Fruit fly (Drosophila melanogaster) whole organism, prepupa: ENCODE results near the gene Pka-C1.

Source experiments
- Blimp-1 ChIP-seq: fragments of 200-800 bp; sonication (Bioruptor generic); optimal IDR thresholded peaks from 3 replicates; lab custom pipeline; 2017; ENCODE audit warnings: missing biosample characterization, missing genetic modification characterization, mild to moderate bottlenecking, moderate library complexity, missing genetic modification reagents
- CG10631 ChIP-seq: fragments of 200-800 bp; sonication (Bioruptor generic); optimal IDR thresholded peaks from 2 replicates; lab custom pipeline; 2016; ENCODE audit warnings: missing biosample characterization, missing genetic modification characterization
- CG10669 ChIP-seq: fragments of 200-800 bp; sonication (Bioruptor generic); optimal IDR thresholded peaks from 3 replicates; lab custom pipeline; 2018; ENCODE audit warnings: missing biosample characterization, mild to moderate bottlenecking, missing genetic modification characterization, moderate library complexity
- CG11294 ChIP-seq: fragments of 200-800 bp; sonication (Bioruptor generic); IDR thresholded peaks from 2 replicates; pipeline ENCODE4 v1.3.6; 2022; ENCODE audit warnings: missing biosample characterization, missing genetic modification characterization
- CG11902 ChIP-seq: fragments of 200-800 bp; sonication (Bioruptor generic); optimal IDR thresholded peaks from 3 replicates; lab custom pipeline; 2016; ENCODE audit warnings: missing biosample characterization, missing genetic modification characterization
- CG15336 ChIP-seq: fragments of 200-800 bp; sonication (Bioruptor generic); IDR thresholded peaks from 2 replicates; pipeline ENCODE4 v1.3.6; 2022; ENCODE audit warnings: missing biosample characterization, missing genetic modification characterization
- CG1621 ChIP-seq: fragments of 200-800 bp; sonication (Bioruptor generic); optimal IDR thresholded peaks from 3 replicates; lab custom pipeline; 2018; ENCODE audit warnings: missing biosample characterization, mild to moderate bottlenecking, missing genetic modification characterization
- CG16779 ChIP-seq: fragments of 200-800 bp; sonication (Bioruptor generic); optimal IDR thresholded peaks from 3 replicates; lab custom pipeline; 2017; ENCODE audit warnings: missing biosample characterization, mild to moderate bottlenecking, missing genetic modification characterization
- CG32006 ChIP-seq: fragments of 200-800 bp; sonication (Bioruptor generic); optimal IDR thresholded peaks from 3 replicates; lab custom pipeline; 2017; ENCODE audit warnings: missing biosample characterization, mild to moderate bottlenecking, missing genetic modification characterization
- CG34406 ChIP-seq: fragments of 200-800 bp; sonication (Bioruptor generic); optimal IDR thresholded peaks from 3 replicates; lab custom pipeline; 2016; ENCODE audit warnings: missing biosample characterization, missing genetic modification characterization
- CG3919 ChIP-seq: fragments of 200-800 bp; sonication (Bioruptor generic); optimal IDR thresholded peaks from 3 replicates; lab custom pipeline; 2016; ENCODE audit warnings: missing biosample characterization, missing genetic modification characterization
- CG4318 ChIP-seq: fragments of 200-800 bp; sonication (Bioruptor generic); optimal IDR thresholded peaks from 3 replicates; lab custom pipeline; 2017; ENCODE audit warnings: missing biosample characterization, mild to moderate bottlenecking, missing genetic modification characterization
- CG6163 ChIP-seq: fragments of 200-800 bp; sonication (Bioruptor generic); IDR thresholded peaks from 3 replicates; pipeline ENCODE4 v1.3.6; 2022; ENCODE audit warnings: missing biosample characterization, missing genetic modification characterization
- CG6276 ChIP-seq: fragments of 200-800 bp; sonication (Bioruptor generic); optimal IDR thresholded peaks from 2 replicates; lab custom pipeline; 2017; ENCODE audit warnings: missing biosample characterization, mild to moderate bottlenecking, missing genetic modification characterization
- CG6808 ChIP-seq: fragments of 200-800 bp; sonication (Bioruptor generic); optimal IDR thresholded peaks from 3 replicates; lab custom pipeline; 2017; ENCODE audit warnings: missing biosample characterization, missing genetic modification characterization, mild to moderate bottlenecking, moderate library complexity, missing genetic modification reagents
- CG6854 ChIP-seq: fragments of 200-800 bp; sonication (Bioruptor generic); optimal IDR thresholded peaks from 2 replicates; lab custom pipeline; 2017; ENCODE audit warnings: missing biosample characterization, mild to moderate bottlenecking, missing genetic modification characterization
- CG7368 ChIP-seq: fragments of 200-800 bp; sonication (Bioruptor generic); optimal IDR thresholded peaks from 3 replicates; lab custom pipeline; 2016; ENCODE audit warnings: missing biosample characterization, missing genetic modification characterization
- CG8119 ChIP-seq: fragments of 200-800 bp; sonication (Bioruptor generic); IDR thresholded peaks from 3 replicates; pipeline ENCODE4 v1.3.6; 2022; ENCODE audit warnings: missing biosample characterization, missing genetic modification characterization
- CG8319 ChIP-seq: fragments of 200-800 bp; sonication (Bioruptor generic); optimal IDR thresholded peaks from 3 replicates; lab custom pipeline; 2016; ENCODE audit warnings: missing biosample characterization, missing genetic modification characterization
- CG9139 ChIP-seq: fragments of 200-800 bp; sonication (Bioruptor generic); optimal IDR thresholded peaks from 3 replicates; lab custom pipeline; 2017; ENCODE audit warnings: missing biosample characterization, mild to moderate bottlenecking, missing genetic modification characterization
- Eip75B ChIP-seq: fragments of 200-800 bp; sonication (Bioruptor generic); optimal IDR thresholded peaks from 3 replicates; lab custom pipeline; 2016; ENCODE audit warnings: missing biosample characterization, missing genetic modification characterization
- Eip78C ChIP-seq: fragments of 200-800 bp; sonication (Bioruptor generic); peaks from one replicate; lab custom pipeline; 2016; ENCODE audit warnings: missing biosample characterization, missing genetic modification characterization
- Eip93F ChIP-seq: fragments of 200-800 bp; sonication (Bioruptor generic); optimal IDR thresholded peaks from 2 replicates; lab custom pipeline; 2016; ENCODE audit warnings: missing biosample characterization, mild to moderate bottlenecking, missing genetic modification characterization
- Ets21C ChIP-seq: fragments of 200-800 bp; sonication (Bioruptor generic); optimal IDR thresholded peaks from 3 replicates; lab custom pipeline; 2016; ENCODE audit warnings: missing biosample characterization, missing genetic modification characterization
- Ets96B ChIP-seq: fragments of 200-800 bp; optimal IDR thresholded peaks from 2 replicates; lab custom pipeline; 2019; ENCODE audit warnings: missing biosample characterization, mild to moderate bottlenecking, missing genetic modification characterization, moderate library complexity
- Gug ChIP-seq: fragments of 200-800 bp; sonication (Bioruptor generic); IDR thresholded peaks from 2 replicates; pipeline ENCODE4 v1.3.6; 2022; ENCODE audit warnings: missing biosample characterization, missing genetic modification characterization
- Hr38 ChIP-seq: sonication (Bioruptor generic); optimal IDR thresholded peaks from 2 replicates; lab custom pipeline; 2016; ENCODE audit warnings: missing biosample characterization, missing genetic modification characterization
- Hr4 ChIP-seq: fragments of 200-800 bp; sonication (Bioruptor generic); optimal IDR thresholded peaks from 3 replicates; lab custom pipeline; 2016; ENCODE audit warnings: missing biosample characterization, missing genetic modification characterization
- Lpt ChIP-seq: fragments of 200-800 bp; sonication (Bioruptor generic); optimal IDR thresholded peaks from 3 replicates; lab custom pipeline; 2016; ENCODE audit warnings: missing biosample characterization, missing genetic modification characterization
- Met ChIP-seq: fragments of 200-800 bp; sonication (Bioruptor generic); optimal IDR thresholded peaks from 3 replicates; lab custom pipeline; 2016; ENCODE audit warnings: missing biosample characterization, missing genetic modification characterization
- OdsH ChIP-seq: fragments of 200-800 bp; sonication (Bioruptor generic); optimal IDR thresholded peaks from 3 replicates; lab custom pipeline; 2016; ENCODE audit warnings: missing biosample characterization, missing genetic modification characterization
- Smox ChIP-seq: fragments of 200-800 bp; sonication (Bioruptor generic); optimal IDR thresholded peaks from 3 replicates; lab custom pipeline; 2016; ENCODE audit warnings: missing biosample characterization, missing genetic modification characterization
- Sox102F ChIP-seq: fragments of 200-800 bp; sonication (Bioruptor generic); optimal IDR thresholded peaks from 2 replicates; lab custom pipeline; 2016; ENCODE audit warnings: missing biosample characterization, mild to moderate bottlenecking, missing genetic modification characterization
- achi ChIP-seq: fragments of 200-800 bp; sonication (Bioruptor generic); optimal IDR thresholded peaks from 3 replicates; lab custom pipeline; 2016; ENCODE audit warnings: missing biosample characterization, missing genetic modification characterization
- cyc ChIP-seq: fragments of 200-800 bp; sonication (Bioruptor generic); optimal IDR thresholded peaks from 3 replicates; lab custom pipeline; 2016; ENCODE audit warnings: missing biosample characterization, missing genetic modification characterization
- dac ChIP-seq: fragments of 200-800 bp; sonication (Bioruptor generic); optimal IDR thresholded peaks from 2 replicates; lab custom pipeline; 2017; ENCODE audit warnings: missing biosample characterization, mild to moderate bottlenecking, missing genetic modification characterization
- eg ChIP-seq: fragments of 200-800 bp; sonication (Bioruptor generic); IDR thresholded peaks from 3 replicates; pipeline ENCODE4 v1.3.6; 2022; ENCODE audit warnings: missing biosample characterization, missing genetic modification characterization
- esn ChIP-seq: fragments of 200-800 bp; sonication (Bioruptor generic); optimal IDR thresholded peaks from 2 replicates; lab custom pipeline; 2016; ENCODE audit warnings: missing biosample characterization, mild to moderate bottlenecking, missing genetic modification characterization, moderate library complexity
- fd59A ChIP-seq: fragments of 200-800 bp; sonication (Bioruptor generic); optimal IDR thresholded peaks from 2 replicates; lab custom pipeline; 2017; ENCODE audit warnings: missing biosample characterization, mild to moderate bottlenecking, missing genetic modification characterization, missing genetic modification reagents
- fd85E ChIP-seq: fragments of 200-800 bp; sonication (Bioruptor generic); optimal IDR thresholded peaks from 3 replicates; lab custom pipeline; 2016; ENCODE audit warnings: missing biosample characterization, missing genetic modification characterization
- fkh ChIP-seq: fragments of 200-800 bp; sonication (Bioruptor generic); optimal IDR thresholded peaks from 3 replicates; lab custom pipeline; 2017; ENCODE audit warnings: missing biosample characterization, mild to moderate bottlenecking, missing genetic modification characterization, moderate library complexity
- lz ChIP-seq: fragments of 200-800 bp; sonication (Bioruptor generic); optimal IDR thresholded peaks from 3 replicates; lab custom pipeline; 2016; ENCODE audit warnings: missing biosample characterization, missing genetic modification characterization
- net ChIP-seq: fragments of 200-800 bp; sonication (Bioruptor generic); optimal IDR thresholded peaks from 3 replicates; lab custom pipeline; 2016; ENCODE audit warnings: missing biosample characterization, missing genetic modification characterization
- spab ChIP-seq: fragments of 200-800 bp; sonication (Bioruptor generic); optimal IDR thresholded peaks from 2 replicates; lab custom pipeline; 2017; ENCODE audit warnings: missing biosample characterization, mild to moderate bottlenecking, missing genetic modification characterization, missing genetic modification reagents
- svp ChIP-seq: fragments of 200-800 bp; sonication (Bioruptor generic); peaks from one replicate; lab custom pipeline; 2016; ENCODE audit warnings: missing biosample characterization, missing genetic modification characterization

Gene Pka-C1

dm6 chr2L:9670909-9671422, 28.1 kb downstream of the Pka-C1 start:
- TF ChIP-seq Lpt (no peak), eg (0 out of 3 replicates have a peak, but pooled peaks have one; percentile 32), fkh (GFP tag; lab: Kevin White, UChicago) (peak; percentile 29)

DNA sequence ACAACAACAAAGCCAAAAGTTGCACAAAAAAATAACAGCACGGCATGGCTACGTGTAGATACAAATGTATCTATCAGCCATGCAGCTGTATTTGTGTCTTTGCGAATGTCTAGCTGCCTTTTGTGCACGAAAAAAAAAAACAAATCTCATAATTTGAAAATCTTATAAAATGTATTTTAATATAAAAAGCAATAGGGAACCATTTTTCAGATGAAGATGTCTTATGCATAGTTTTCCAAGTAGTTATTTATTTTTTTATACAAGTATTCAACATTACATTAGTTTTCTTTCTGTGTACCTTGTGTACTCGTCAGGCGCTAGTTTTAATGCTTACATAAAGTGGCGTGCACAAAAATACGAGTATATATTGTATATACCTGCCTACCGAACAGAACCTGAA, 29.7 kb downstream of the Pka-C1 start:
- TF ChIP-seq Gug (GFP tag; lab: Robert Waterston, UW) (peak; percentile 88), CG6276 (GFP tag; lab: Kevin White, UChicago) (peak; percentile 80), OdsH (GFP tag; lab: Kevin White, UChicago) (peak; percentile 44), CG11294 (peak; percentile 85), svp (GFP tag; lab: Kevin White, UChicago) (no peak), CG15336 (GFP tag; lab: Robert Waterston, UW) (peak; percentile 88), CG32006 (peak; percentile 58), esn (GFP tag; lab: Kevin White, UChicago) (no peak), Eip75B (no peak), CG10669 (GFP tag; lab: Kevin White, UChicago) (no peak), CG6163 (peak; percentile 77), CG8119 (GFP tag; lab: Robert Waterston, UW) (peak; percentile 80; the same call in 2 of the 3 replicates), CG7368 (no peak), Ets96B (tag; lab: Kevin White, UChicago) (no peak), spab (GFP tag; lab: Kevin White, UChicago) (no peak), Blimp-1 (GFP tag; lab: Kevin White, UChicago) (no peak), CG16779 (no peak), net (GFP tag; lab: Kevin White, UChicago) (peak; percentile 11), Hr4 (GFP tag; lab: Kevin White, UChicago) (peak; percentile 54), lz (GFP tag; lab: Kevin White, UChicago) (no peak), eg (peak; percentile 95), CG9139 (GFP tag; lab: Kevin White, UChicago) (no peak), Eip78C (GFP tag; lab: Kevin White, UChicago) (peak; percentile 83), fd85E (no peak), Lpt (peak; percentile 29), achi (GFP tag; lab: Kevin White, UChicago) (peak; percentile 21), CG3919 (GFP tag; lab: Kevin White, UChicago) (peak; percentile 41)

DNA sequence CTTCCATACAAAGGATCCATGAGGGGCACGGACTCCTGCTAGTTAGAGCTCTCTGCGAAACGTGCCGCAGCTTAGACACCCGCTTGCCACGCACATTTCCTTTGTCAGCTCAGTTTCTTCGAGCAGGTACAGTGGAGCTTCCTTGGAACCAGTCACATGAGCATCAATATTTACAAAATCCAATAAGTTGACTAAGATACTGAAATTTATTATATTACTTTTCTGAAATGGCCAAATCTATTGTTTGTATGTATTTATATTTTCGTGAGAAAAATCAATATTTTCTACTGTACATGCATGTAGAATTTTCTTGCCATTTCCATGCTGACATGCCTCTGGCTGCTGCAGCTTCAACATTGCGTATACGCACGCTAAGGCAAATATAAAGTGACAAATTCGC, 36.1 kb downstream of the Pka-C1 start:
- 0 out of 3 replicates have a peak, but pooled peaks have one; percentile 7 for TF ChIP-seq eg
- peak; percentile 26 for TF ChIP-seq Eip78C (GFP tag; lab: Kevin White, UChicago)
- TF ChIP-seq Met (GFP tag; lab: Kevin White, UChicago), result no peak
- TF ChIP-seq, all 60 proteins: peak for 2

DNA sequence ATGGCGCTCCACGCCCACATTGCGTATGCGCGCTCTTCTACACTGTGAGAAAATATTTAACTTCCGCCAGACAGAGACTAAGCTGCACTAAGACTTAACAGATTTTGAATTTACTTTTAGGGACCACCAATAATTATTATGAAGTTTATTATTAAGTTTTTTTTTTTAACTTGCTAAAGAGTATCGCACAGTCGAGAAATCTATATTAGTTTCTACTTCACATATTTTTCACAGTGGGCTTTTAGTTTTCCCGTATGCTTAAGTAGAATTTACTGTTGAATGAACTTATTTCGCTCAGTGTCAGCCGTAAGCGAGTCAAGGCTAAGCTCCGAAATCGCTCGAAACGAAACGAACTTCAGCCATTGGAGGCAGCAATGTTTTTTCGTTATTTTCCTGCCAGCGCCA, 38.6 kb downstream of the Pka-C1 start:
- TF ChIP-seq CG8119 (GFP tag; lab: Robert Waterston, UW) (peak; percentile 52; the same call in 1 of the 3 replicates), CG10669 (GFP tag; lab: Kevin White, UChicago) (peak; percentile 44), Smox (GFP tag; lab: Kevin White, UChicago) (peak; percentile 13), svp (GFP tag; lab: Kevin White, UChicago) (peak; percentile 77), esn (GFP tag; lab: Kevin White, UChicago) (no peak), lz (GFP tag; lab: Kevin White, UChicago) (peak; percentile 43), Blimp-1 (GFP tag; lab: Kevin White, UChicago) (no peak), CG4318 (GFP tag; lab: Kevin White, UChicago) (peak; percentile 6), CG1621 (tag; lab: Kevin White, UChicago) (no peak), CG34406 (GFP tag; lab: Kevin White, UChicago) (peak; percentile 45), cyc (no peak), dac (GFP tag; lab: Kevin White, UChicago) (no peak), CG6808 (peak; percentile 29), CG11902 (GFP tag; lab: Kevin White, UChicago) (no peak), CG8319 (no peak), CG6854 (no peak), CG11294 (no peak; the same call in 1 of the 2 replicates), Ets21C (no peak), Eip93F (no peak), fd59A (peak; percentile 35), Sox102F (GFP tag; lab: Kevin White, UChicago) (peak; percentile 49), Eip75B (peak; percentile 56), fkh (GFP tag; lab: Kevin White, UChicago) (no peak), Hr38 (GFP tag; lab: Kevin White, UChicago) (no peak), OdsH (GFP tag; lab: Kevin White, UChicago) (no peak), Lpt (no peak), CG6276 (GFP tag; lab: Kevin White, UChicago) (no peak), CG10631 (GFP tag; lab: Kevin White, UChicago) (peak; percentile 37), net (GFP tag; lab: Kevin White, UChicago) (no peak), Gug (GFP tag; lab: Robert Waterston, UW) (no peak)
